Worm (Caenorhabditis elegans) whole organism, late embryonic: Measurements from ENCODE around the gene gad-3.

Source experiments
- K09A11.1 ChIP-seq: sonication (generic microtip); optimal IDR thresholded peaks from 2 replicates; lab custom pipeline; 2017; ENCODE audit warnings: antibody characterized with exemption, mild to moderate bottlenecking, missing genetic modification characterization, missing compliant biosample characterization; ENCODE audit not compliant: insufficient read depth
- fkh-6 ChIP-seq: sonication (generic microtip); optimal IDR thresholded peaks from 2 replicates; lab custom pipeline; 2016; ENCODE audit warnings: missing genetic modification characterization, missing compliant biosample characterization
- tbx-2 ChIP-seq: sonication (generic microtip); optimal IDR thresholded peaks from 2 replicates; lab custom pipeline; 2016; ENCODE audit warnings: missing genetic modification characterization, missing compliant biosample characterization

DNA sequence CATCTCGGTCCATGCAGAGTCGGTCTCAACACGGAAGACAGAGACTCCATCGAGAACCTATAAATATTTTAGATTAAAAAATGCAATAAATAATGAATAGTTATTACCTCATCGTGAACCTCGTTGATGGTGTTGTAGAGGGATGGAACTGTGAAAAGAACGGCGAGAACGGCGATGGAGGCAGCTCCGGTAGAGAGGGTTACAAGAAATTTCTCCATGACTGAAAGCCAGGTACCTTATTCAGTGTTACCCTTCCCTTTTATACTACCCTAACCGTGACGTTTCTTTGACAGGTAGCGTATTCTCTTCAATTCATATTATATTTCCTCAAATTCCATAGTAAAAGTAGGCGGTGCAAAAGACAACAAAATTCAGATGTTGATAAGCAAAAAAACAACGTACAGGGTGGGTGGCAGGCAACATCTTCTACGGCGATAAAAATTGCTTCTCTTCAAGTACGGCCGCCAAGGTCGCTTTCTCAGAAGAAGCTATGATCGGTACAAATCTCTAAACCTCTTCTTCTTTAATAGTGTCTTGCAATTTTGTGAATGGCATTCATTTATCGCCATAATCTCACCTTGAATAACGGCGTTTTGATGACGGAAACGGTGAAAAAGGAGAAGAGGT lies 7.6 kb downstream of the gad-3 start, which contains the start of gene col-10:
- TF ChIP-seq fkh-6 (no peak), tbx-2 (tag; lab: Kevin White, UChicago) (no peak), K09A11.1 (tag; lab: Kevin White, UChicago) (no peak)
